Fruit fly (Drosophila melanogaster) whole organism, prepupa: Measurements from ENCODE around the gene Chd64.

Experiments
- Eip93F ChIP-seq: fragments of 200-800 bp; sonication (Bioruptor generic); optimal IDR thresholded peaks from 2 replicates; lab custom pipeline; 2016; ENCODE audit warnings: missing biosample characterization, mild to moderate bottlenecking, missing genetic modification characterization
- Lpt ChIP-seq: fragments of 200-800 bp; sonication (Bioruptor generic); optimal IDR thresholded peaks from 3 replicates; lab custom pipeline; 2016; ENCODE audit warnings: missing biosample characterization, missing genetic modification characterization
- achi ChIP-seq: fragments of 200-800 bp; sonication (Bioruptor generic); optimal IDR thresholded peaks from 3 replicates; lab custom pipeline; 2016; ENCODE audit warnings: missing biosample characterization, missing genetic modification characterization
- acj6 ChIP-seq: fragments of 200-800 bp; sonication (Bioruptor generic); optimal IDR thresholded peaks from 3 replicates; lab custom pipeline; 2016; ENCODE audit warnings: missing biosample characterization, missing genetic modification characterization
- salr ChIP-seq, 2 experiments: fragments of 200-800 bp; sonication (Bioruptor generic); optimal IDR thresholded peaks; 3 replicates each; lab custom pipeline; 2016 to 2018; ENCODE audit warnings: missing biosample characterization in 2 of 2, missing genetic modification characterization in 2 of 2, mild to moderate bottlenecking in 1 of 2

dm6 chr3L:4081243-4081642, 40.9 kb downstream of the Chd64 start:
- TF ChIP-seq achi (GFP tag; lab: Kevin White, UChicago) (no peak), Lpt (no peak), salr (GFP tag; optimal IDR thresholded peaks at IDR 0.05; lab: Kevin White, UChicago) (no peak), acj6 (no peak), Eip93F (no peak)
